Worm (Caenorhabditis elegans) whole organism, L4/young adult: ENCODE results near the gene pigq-1.

ENCODE experiments used
- W03F9.2 ChIP-seq: fragments of 150-350 bp; optimal IDR thresholded peaks from 2 replicates; lab custom pipeline; 2014; ENCODE audit warnings: missing biosample characterization, missing genetic modification characterization
- him-1 ChIP-seq: sonication (generic microtip); optimal IDR thresholded peaks from 2 replicates; lab custom pipeline; 2016; ENCODE audit warnings: missing genotype, missing genetic modification reagents, missing genetic modification characterization, missing compliant biosample characterization

DNA sequence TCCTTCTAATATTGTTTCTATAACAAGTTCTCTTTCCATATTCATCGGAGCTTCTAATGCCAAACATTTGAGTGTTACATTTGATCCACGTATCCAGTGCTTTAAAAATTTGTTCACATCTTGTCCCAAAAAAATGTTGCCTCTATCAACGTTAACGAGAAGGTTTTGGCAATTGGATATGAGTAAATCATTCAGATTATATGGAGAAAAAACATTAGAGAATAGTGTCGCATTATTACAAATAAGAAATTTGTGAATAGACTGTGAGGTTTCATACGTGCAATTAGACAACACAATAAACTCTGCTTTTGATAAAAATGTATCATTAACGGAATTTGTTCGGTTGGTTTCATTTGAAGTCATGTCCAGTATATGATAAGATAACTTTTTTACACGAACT is 12.8 kb upstream of the pigq-1 start, which contains the start of gene mboa-4:
- TF ChIP-seq W03F9.2 (tag; lab: Kevin White, UChicago) (no peak), him-1 (tag; lab: Kevin White, UChicago) (no peak)
